Worm (Caenorhabditis elegans): Measurements from ENCODE around the gene wdr-5.2.

wdr-5.2 gene

ce11 chrX:14401230-14401629 lies 51.3 kb downstream of the wdr-5.2 start:
- TF ChIP-seq rpc-1 (optimal IDR thresholded peaks at IDR 0.05), result no peak
- TF ChIP-seq rpc-1 (tag; optimal IDR thresholded peaks at IDR 0.05), result peak; percentile 20
- TF ChIP-seq gei-17 (GFP tag; optimal IDR thresholded peaks at IDR 0.05), result no peak
